Fruit fly (Drosophila melanogaster) Kc167 (cell line): ENCODE measurements around the gene CG17234.

Experiments used
- Myc ChIP-seq: fragments of >200 bp; optimal IDR thresholded peaks from 2 replicates; lab custom pipeline; 2017; ENCODE audit warnings: missing external identifiers
- Sin3A ChIP-seq: fragments of >200 bp; optimal IDR thresholded peaks from 2 replicates; lab custom pipeline; 2018; ENCODE audit warnings: missing external identifiers
- h ChIP-seq: fragments of >200 bp; optimal IDR thresholded peaks from 3 replicates; lab custom pipeline; 2018; ENCODE audit warnings: missing external identifiers
- insv ChIP-seq: fragments of >200 bp; optimal IDR thresholded peaks from 3 replicates; lab custom pipeline; 2018; ENCODE audit warnings: missing external identifiers
- psq ChIP-seq: fragments of >200 bp; optimal IDR thresholded peaks from 2 replicates; lab custom pipeline; 2017; ENCODE audit warnings: missing external identifiers
- ttk ChIP-seq: sonication (Bioruptor generic); optimal IDR thresholded peaks from 2 replicates; lab custom pipeline; 2017; ENCODE audit warnings: missing external identifiers

dm6 chr2L:2217067-2217684 is 35.7 kb upstream of the CG17234 start, which contains the start of the genes CG15386, CG42371 and mio:
- TF ChIP-seq psq (no peak), Sin3A (lab: Kevin White, UChicago) (no peak), Myc (lab: Kevin White, UChicago) (no peak), insv (lab: Kevin White, UChicago) (no peak), ttk (lab: Kevin White, UChicago) (no peak), h (lab: Kevin White, UChicago) (no peak)
